Worm (Caenorhabditis elegans) whole organism, midembryonic: ENCODE measurements around the gene rgs-7.

ENCODE experiments used
- flt-1 ChIP-seq: fragments of 200-800 bp; sonication (Bioruptor generic); IDR thresholded peaks from 2 replicates; pipeline ENCODE4 v1.3.6; 2022; ENCODE audit warnings: missing genetic modification characterization, missing compliant biosample characterization
- klf-2 ChIP-seq: fragments of 200-800 bp; sonication (Bioruptor generic); conservative IDR thresholded peaks from 2 replicates; pipeline ENCODE4 v1.3.6; 2022; ENCODE audit warnings: missing genetic modification reagents, missing genetic modification characterization, missing compliant biosample characterization
- med-1 ChIP-seq: sonication (generic microtip); optimal IDR thresholded peaks from 2 replicates; lab custom pipeline; 2017; ENCODE audit warnings: missing genetic modification characterization, mild to moderate bottlenecking, missing compliant biosample characterization, antibody characterized with exemption, missing genetic modification reagents; ENCODE audit not compliant: insufficient read depth
- ref-1 ChIP-seq: fragments of 200-800 bp; sonication (Bioruptor generic); conservative IDR thresholded peaks from 2 replicates; pipeline ENCODE4 v1.3.6; 2022; ENCODE audit warnings: missing genetic modification reagents, missing genetic modification characterization, missing compliant biosample characterization
- tab-1 ChIP-seq: fragments of 200-800 bp; sonication (Bioruptor generic); IDR thresholded peaks from 2 replicates; pipeline ENCODE4 v1.3.6; 2022; ENCODE audit warnings: missing genetic modification characterization, missing compliant biosample characterization
- ztf-23 ChIP-seq: fragments of 200-800 bp; sonication (Bioruptor generic); IDR thresholded peaks from 2 replicates; pipeline ENCODE4 v1.3.6; 2022; ENCODE audit warnings: missing genetic modification reagents, missing genetic modification characterization, missing compliant biosample characterization
- ztf-29 ChIP-seq: fragments of 200-800 bp; sonication (Bioruptor generic); IDR thresholded peaks from 2 replicates; pipeline ENCODE4 v1.3.6; 2022; ENCODE audit warnings: missing genetic modification reagents, missing genetic modification characterization, missing compliant biosample characterization

ce11 chrX:3584481-3584880, 42.1 kb downstream of the rgs-7 start:
- TF ChIP-seq ref-1 (GFP tag; lab: Robert Waterston, UW) (no peak), med-1 (GFP tag; lab: Kevin White, UChicago) (no peak), tab-1 (GFP tag; lab: Robert Waterston, UW) (no peak), flt-1 (GFP tag; lab: Robert Waterston, UW) (no peak), ztf-23 (GFP tag; lab: Robert Waterston, UW) (no peak), ztf-29 (GFP tag; lab: Robert Waterston, UW) (no peak), klf-2 (no peak)
